Worm (Caenorhabditis elegans) whole organism, L2 larva: Measurements from ENCODE around the gene T23G4.127.
"Not testable (repeated sequence)": the region's sequence is repeated elsewhere in the genome, so short reads cannot be mapped to it uniquely, and the experiment has no call there.

ENCODE experiments used
- C34F6.9 ChIP-seq: fragments of 150-350 bp; optimal IDR thresholded peaks from 2 replicates; lab custom pipeline; 2014; ENCODE audit warnings: missing biosample characterization, missing genetic modification characterization
- F13H6.1 ChIP-seq: sonication (generic microtip); optimal IDR thresholded peaks from 2 replicates; lab custom pipeline; 2016; ENCODE audit warnings: missing genetic modification characterization, missing compliant biosample characterization
- Y55F3AM.14 ChIP-seq: fragments of 200-800 bp; sonication (Bioruptor generic); optimal IDR thresholded peaks from 2 replicates; lab custom pipeline; 2018; ENCODE audit warnings: mild to moderate bottlenecking, missing genetic modification characterization, missing compliant biosample characterization
- alr-1 ChIP-seq: fragments of 150-350 bp; optimal IDR thresholded peaks from 2 replicates; lab custom pipeline; 2014; ENCODE audit warnings: missing biosample characterization, missing genetic modification characterization
- aly-2 ChIP-seq: fragments of 150-350 bp; optimal IDR thresholded peaks from 2 replicates; lab custom pipeline; 2014; ENCODE audit warnings: missing biosample characterization, missing genetic modification characterization
- blmp-1 ChIP-seq: sonication (generic microtip); optimal IDR thresholded peaks from 2 replicates; lab custom pipeline; 2017; ENCODE audit warnings: missing genetic modification characterization, mild to moderate bottlenecking, missing compliant biosample characterization, antibody characterized with exemption, moderate library complexity; ENCODE audit not compliant: insufficient read depth
- ceh-16 ChIP-seq: fragments of 150-350 bp; optimal IDR thresholded peaks from 2 replicates; lab custom pipeline; 2014; ENCODE audit warnings: missing biosample characterization, missing genetic modification characterization
- dmd-4 ChIP-seq: sonication (generic microtip); optimal IDR thresholded peaks from 2 replicates; lab custom pipeline; 2017; ENCODE audit warnings: missing biosample characterization, missing genetic modification characterization
- egl-27 ChIP-seq: sonication (generic microtip); optimal IDR thresholded peaks from 3 replicates; lab custom pipeline; 2017; ENCODE audit warnings: missing biosample characterization, missing genetic modification reagents, missing genetic modification characterization
- elt-3 ChIP-seq: sonication (generic microtip); optimal IDR thresholded peaks from 2 replicates; lab custom pipeline; 2017; ENCODE audit warnings: missing biosample characterization, missing genetic modification characterization
- gmeb-1 ChIP-seq: fragments of 150-350 bp; optimal IDR thresholded peaks from 2 replicates; lab custom pipeline; 2014; ENCODE audit warnings: missing biosample characterization, missing genetic modification characterization
- lin-39 ChIP-seq: fragments of 150-350 bp; optimal IDR thresholded peaks from 2 replicates; lab custom pipeline; 2014; ENCODE audit warnings: missing biosample characterization, missing genetic modification reagents, missing genetic modification characterization
- mab-5 ChIP-seq: fragments of 150-350 bp; optimal IDR thresholded peaks from 2 replicates; lab custom pipeline; 2014; ENCODE audit warnings: missing biosample characterization, missing genetic modification characterization
- mbf-1 ChIP-seq: sonication (generic microtip); optimal IDR thresholded peaks from 2 replicates; lab custom pipeline; 2017; ENCODE audit warnings: missing biosample characterization, missing genetic modification characterization
- mdl-1 ChIP-seq, 2 experiments: fragments of 150-350 bp in 1 of 2; sonication (generic microtip) in 1 of 2; optimal IDR thresholded peaks; 2 replicates each; lab custom pipeline; 2017; ENCODE audit warnings: missing biosample characterization in 2 of 2, missing genetic modification characterization in 2 of 2
- nhr-10 ChIP-seq: sonication (generic microtip); optimal IDR thresholded peaks from 2 replicates; lab custom pipeline; 2017; ENCODE audit warnings: missing biosample characterization, missing genetic modification characterization
- nhr-11 ChIP-seq: fragments of 150-350 bp; optimal IDR thresholded peaks from 2 replicates; lab custom pipeline; 2014; ENCODE audit warnings: missing biosample characterization, missing genetic modification characterization
- nhr-12 ChIP-seq: fragments of 150-350 bp; optimal IDR thresholded peaks from 2 replicates; lab custom pipeline; 2014; ENCODE audit warnings: missing biosample characterization, missing genetic modification characterization
- nhr-21 ChIP-seq: fragments of 150-350 bp; optimal IDR thresholded peaks from 2 replicates; lab custom pipeline; 2014; ENCODE audit warnings: missing biosample characterization, missing genetic modification characterization
- nhr-237 ChIP-seq: fragments of 150-350 bp; optimal IDR thresholded peaks from 2 replicates; lab custom pipeline; 2014; ENCODE audit warnings: missing biosample characterization, missing genetic modification characterization
- nhr-25 ChIP-seq: fragments of 150-350 bp; sonication (generic microtip); optimal IDR thresholded peaks from 3 replicates; lab custom pipeline; 2014; ENCODE audit warnings: missing biosample characterization, missing genetic modification characterization
- peb-1 ChIP-seq: fragments of 150-350 bp; optimal IDR thresholded peaks from 2 replicates; lab custom pipeline; 2014; ENCODE audit warnings: missing biosample characterization, missing genetic modification characterization
- skn-1 ChIP-seq: sonication (generic microtip); optimal IDR thresholded peaks from 2 replicates; lab custom pipeline; 2017; ENCODE audit warnings: missing biosample characterization, missing genetic modification characterization
- sma-3 ChIP-seq: sonication (generic microtip); optimal IDR thresholded peaks from 2 replicates; lab custom pipeline; 2016; ENCODE audit warnings: missing genetic modification reagents, missing genetic modification characterization, missing compliant biosample characterization
- sma-9 ChIP-seq, 2 experiments: fragments of 150-350 bp in 1 of 2; sonication (generic microtip) in 1 of 2; optimal IDR thresholded peaks; 2 replicates each; lab custom pipeline; 2014 to 2016; ENCODE audit warnings: missing genetic modification characterization in 2 of 2, mild to moderate bottlenecking in 1 of 2, missing biosample characterization in 1 of 2, missing compliant biosample characterization in 1 of 2, missing genetic modification reagents in 1 of 2, moderate library complexity in 1 of 2
- snpc-4 ChIP-seq: fragments of 150-350 bp; optimal IDR thresholded peaks from 2 replicates; lab custom pipeline; 2014; ENCODE audit warnings: missing biosample characterization, missing genetic modification characterization
- unc-39 ChIP-seq: fragments of 150-350 bp; optimal IDR thresholded peaks from 2 replicates; lab custom pipeline; 2014; ENCODE audit warnings: missing biosample characterization, missing genetic modification characterization
- unc-62 ChIP-seq: fragments of 150-350 bp; optimal IDR thresholded peaks from 2 replicates; lab custom pipeline; 2014; ENCODE audit warnings: missing biosample characterization, missing genetic modification reagents, missing genetic modification characterization
- zag-1 ChIP-seq: fragments of 150-350 bp; optimal IDR thresholded peaks from 2 replicates; lab custom pipeline; 2014; ENCODE audit warnings: missing biosample characterization, missing genetic modification characterization
- ztf-1 ChIP-seq: fragments of 200-800 bp; sonication (Bioruptor generic); conservative IDR thresholded peaks from 2 replicates; pipeline ENCODE4 v1.3.6; 2022; ENCODE audit warnings: missing genetic modification characterization, missing compliant biosample characterization

Gene T23G4.127

DNA sequence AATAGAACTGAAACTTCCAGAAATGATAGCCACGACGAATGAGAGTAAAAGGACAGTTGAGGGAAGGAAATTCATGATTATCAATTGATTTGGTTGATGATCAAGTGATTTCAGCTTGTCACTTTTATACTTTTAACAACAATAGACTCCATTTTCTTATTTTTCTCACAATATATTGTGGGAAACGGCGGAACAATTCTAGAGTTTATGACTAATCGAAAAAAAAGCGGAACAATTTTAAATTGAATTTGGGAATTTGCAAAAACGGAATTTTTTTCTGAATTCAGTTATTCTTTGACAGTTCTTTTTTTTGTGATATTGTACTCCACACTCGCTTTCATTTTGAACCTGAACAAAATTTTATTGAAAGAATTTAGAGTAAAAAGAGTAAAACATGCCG is 34.4 kb downstream of the T23G4.127 start, which contains the start of gene Y45F10C.4:
Gene Y45F10C.4, minus strand, starts transcription at position 101 of the 400 bp plus-strand sequence.
- TF ChIP-seq nhr-10 (tag; lab: Kevin White, UChicago), result no peak
- no peak for TF ChIP-seq unc-39
- no peak for TF ChIP-seq blmp-1 (tag; lab: Kevin White, UChicago)
- no peak for TF ChIP-seq nhr-21 (tag; lab: Kevin White, UChicago)
- TF ChIP-seq mab-5 (tag; lab: Kevin White, UChicago), result no peak

DNA sequence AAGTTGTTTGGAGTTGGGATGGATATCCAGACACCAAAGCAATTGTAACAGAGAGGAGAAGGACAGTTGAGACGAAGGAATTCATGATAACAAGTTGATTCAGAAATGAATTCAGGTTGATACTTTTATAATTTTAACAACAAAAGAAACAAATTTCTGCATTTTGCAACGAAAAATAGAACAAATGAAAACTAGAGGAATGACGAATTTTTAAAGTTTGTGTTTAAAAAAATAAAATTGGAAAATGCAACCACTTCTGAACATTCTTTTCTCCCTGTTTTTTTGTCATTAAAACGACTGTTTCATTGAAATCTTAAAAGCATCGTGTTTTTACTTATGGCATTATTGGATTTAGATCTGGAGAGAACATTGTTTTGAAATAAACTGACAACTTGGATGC is 35.9 kb downstream of the T23G4.127 start, which contains the start of gene Y45F10C.2:
Gene Y45F10C.2, minus strand, starts transcription at position 101 of the 400 bp plus-strand sequence.
- not testable (repeated sequence) for TF ChIP-seq nhr-12 (tag; lab: Kevin White, UChicago); skn-1 (tag; lab: Kevin White, UChicago); unc-62

DNA sequence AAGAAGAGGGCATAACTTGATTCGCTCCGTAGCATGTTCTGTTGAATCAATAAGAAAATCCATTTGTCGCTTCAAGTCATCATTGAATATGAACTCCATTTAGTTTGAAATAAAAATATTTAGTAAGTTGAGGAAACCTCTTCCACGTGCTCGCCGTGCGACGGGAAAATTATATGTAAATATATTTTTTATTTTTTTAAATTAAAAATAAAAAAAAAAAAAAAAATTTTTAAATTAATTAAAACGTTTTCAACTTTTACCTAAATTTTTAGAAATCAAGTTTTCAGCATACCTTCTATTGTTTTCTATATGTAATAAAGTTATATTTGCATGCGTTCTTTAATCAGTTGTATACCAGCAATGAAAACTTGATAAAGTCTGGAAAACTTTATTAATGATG is 39.1 kb downstream of the T23G4.127 start, which contains the start of gene Y45F10C.1:
Gene Y45F10C.1, minus strand, starts transcription at position 101 of the 400 bp plus-strand sequence.
- not testable (repeated sequence) for TF ChIP-seq nhr-25, C34F6.9, aly-2 (tag; lab: Kevin White, UChicago)
- TF ChIP-seq, all 48 proteins: peak for 0; not testable (repeated sequence) for 48

DNA sequence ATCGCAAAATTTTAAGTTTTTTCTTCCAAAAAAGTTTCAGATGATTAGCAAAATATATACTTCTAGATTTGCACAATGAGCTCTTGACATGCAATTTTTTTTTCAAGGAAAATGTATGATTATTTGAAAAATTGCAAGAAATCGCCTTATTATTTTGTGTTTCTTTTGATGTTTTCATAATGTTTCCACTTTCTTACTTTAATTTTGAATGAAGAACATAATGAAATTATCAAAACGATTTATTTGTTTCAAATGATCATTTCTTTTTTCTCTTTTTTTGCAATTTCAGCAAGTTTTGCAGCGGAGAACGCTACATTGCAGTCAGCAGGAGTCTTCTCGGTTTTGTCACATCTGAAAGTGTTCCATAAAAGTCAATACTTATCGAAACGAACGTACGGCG is 46.5 kb downstream of the T23G4.127 start, which contains the start of gene Y45F10C.6:
Gene Y45F10C.6, plus strand, starts transcription at position 301 of the 400 bp plus-strand sequence.
- TF ChIP-seq peb-1 (tag; lab: Kevin White, UChicago); sma-9 (GFP tag; optimal IDR thresholded peaks at IDR 0.05; lab: Kevin White, UChicago); sma-9 (tag; optimal IDR thresholded peaks at IDR 0.05; lab: Kevin White, UChicago); mdl-1 (tag; optimal IDR thresholded peaks at IDR 0.05; lab: Kevin White, UChicago): not testable (repeated sequence)

DNA sequence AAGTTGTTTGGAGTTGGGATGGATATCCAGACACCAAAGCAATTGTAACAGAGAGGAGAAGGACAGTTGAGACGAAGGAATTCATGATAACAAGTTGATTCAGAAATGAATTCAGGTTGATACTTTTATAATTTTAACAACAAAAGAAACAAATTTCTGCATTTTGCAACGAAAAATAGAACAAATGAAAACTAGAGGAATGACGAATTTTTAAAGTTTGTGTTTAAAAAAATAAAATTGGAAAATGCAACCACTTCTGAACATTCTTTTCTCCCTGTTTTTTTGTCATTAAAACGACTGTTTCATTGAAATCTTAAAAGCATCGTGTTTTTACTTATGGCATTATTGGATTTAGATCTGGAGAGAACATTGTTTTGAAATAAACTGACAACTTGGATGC is 47.1 kb downstream of the T23G4.127 start, which contains the start of gene C08F11.12:
Gene C08F11.12, minus strand, starts transcription at position 101 of the 400 bp plus-strand sequence.
- TF ChIP-seq ztf-1 (GFP tag; lab: Robert Waterston, UW); mab-5 (tag; lab: Kevin White, UChicago); alr-1 (tag; lab: Kevin White, UChicago): not testable (repeated sequence)

DNA sequence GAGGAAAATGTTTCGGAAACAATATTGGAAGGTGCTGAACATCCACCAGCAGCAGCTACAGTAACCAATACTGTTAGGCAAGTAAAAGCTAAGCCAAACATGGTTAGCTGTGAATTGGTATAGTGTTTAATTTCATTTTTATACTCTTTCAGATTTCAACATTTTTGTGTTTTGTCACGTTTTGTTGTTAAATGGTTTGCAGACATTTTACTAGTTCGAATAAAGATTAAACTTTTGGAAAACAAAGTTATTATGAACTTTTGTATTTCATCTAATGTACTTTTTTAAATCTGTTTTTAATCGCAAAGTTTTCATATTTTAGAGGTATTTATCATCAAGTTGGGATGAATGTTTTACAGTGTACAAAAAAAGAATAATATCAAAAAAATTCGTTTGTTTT is 48.3 kb downstream of the T23G4.127 start, which contains the start of gene C08F11.17:
Gene C08F11.17, minus strand, starts transcription at position 101 of the 400 bp plus-strand sequence.
- no peak for TF ChIP-seq lin-39 (tag; lab: Kevin White, UChicago)
- TF ChIP-seq peb-1 (tag; lab: Kevin White, UChicago), result no peak
- TF ChIP-seq nhr-237 (tag; lab: Kevin White, UChicago), result no peak
- TF ChIP-seq F13H6.1, result no peak
- TF ChIP-seq unc-39, result no peak
- TF ChIP-seq ztf-1 (GFP tag; lab: Robert Waterston, UW), result no peak
- TF ChIP-seq sma-3, result no peak
- TF ChIP-seq elt-3 (tag; lab: Kevin White, UChicago), result no peak
- no peak for TF ChIP-seq zag-1 (tag; lab: Kevin White, UChicago)
- TF ChIP-seq snpc-4 (tag; lab: Kevin White, UChicago), result no peak
- TF ChIP-seq egl-27 (tag; lab: Kevin White, UChicago), result no peak

DNA sequence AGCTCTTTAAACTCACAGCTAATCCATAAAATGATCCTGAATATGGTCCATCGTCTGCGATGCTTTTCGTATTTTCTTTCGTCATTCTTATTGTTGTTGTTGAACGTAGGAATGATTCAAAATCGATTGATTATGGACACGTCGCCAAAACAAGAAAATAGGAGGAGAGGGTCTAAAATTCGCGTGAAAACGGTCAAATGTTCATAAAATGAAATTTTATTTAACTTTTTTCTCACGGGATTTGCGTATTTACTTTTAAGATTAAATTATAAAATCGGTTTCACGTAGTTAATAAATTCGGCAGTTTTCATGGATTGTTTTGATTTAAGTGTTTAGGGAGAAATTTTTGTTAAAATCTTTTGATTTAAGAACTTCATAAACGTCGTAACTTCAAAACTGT is 49.4 kb downstream of the T23G4.127 start, which contains the start of gene C08F11.10:
Gene C08F11.10, minus strand, starts transcription at position 101 of the 400 bp plus-strand sequence.
- TF ChIP-seq blmp-1 (tag; lab: Kevin White, UChicago) (no peak), Y55F3AM.14 (GFP tag; lab: Kevin White, UChicago) (no peak), nhr-11 (no peak), peb-1 (tag; lab: Kevin White, UChicago) (no peak), alr-1 (tag; lab: Kevin White, UChicago) (no peak), mbf-1 (tag; lab: Kevin White, UChicago) (no peak), sma-9 (GFP tag; optimal IDR thresholded peaks at IDR 0.05; lab: Kevin White, UChicago) (no peak), sma-9 (tag; optimal IDR thresholded peaks at IDR 0.05; lab: Kevin White, UChicago) (no peak), ceh-16 (tag; lab: Kevin White, UChicago) (no peak), gmeb-1 (tag; lab: Kevin White, UChicago) (no peak), elt-3 (tag; lab: Kevin White, UChicago) (no peak), nhr-25 (tag; lab: Kevin White, UChicago) (no peak), dmd-4 (tag; lab: Kevin White, UChicago) (no peak), unc-39 (no peak)
